Worm (Caenorhabditis elegans) whole organism, mixed stage, embryonic: ENCODE results near the gene tag-243.

Source experiments
- bed-3 ChIP-seq: fragments of 200-800 bp; sonication (Bioruptor generic); optimal IDR thresholded peaks from 3 replicates; lab custom pipeline; 2018; ENCODE audit warnings: mild to moderate bottlenecking, missing genetic modification characterization, moderate library complexity, missing compliant biosample characterization
- blmp-1 ChIP-seq: fragments of 150-350 bp; optimal IDR thresholded peaks from 2 replicates; lab custom pipeline; 2014; ENCODE audit warnings: missing biosample characterization, missing genetic modification characterization
- lin-13 ChIP-seq: fragments of 150-350 bp; optimal IDR thresholded peaks from 2 replicates; lab custom pipeline; 2014; ENCODE audit warnings: missing biosample characterization, missing genetic modification characterization
- lin-32 ChIP-seq: fragments of 200-800 bp; sonication (Bioruptor generic); optimal IDR thresholded peaks from 2 replicates; lab custom pipeline; 2018; ENCODE audit warnings: mild to moderate bottlenecking, missing genetic modification characterization, missing compliant biosample characterization
- lsy-2 ChIP-seq: fragments of 150-350 bp; optimal IDR thresholded peaks from 2 replicates; lab custom pipeline; 2014; ENCODE audit warnings: missing biosample characterization, missing genetic modification characterization
- pha-4 ChIP-seq: fragments of 150-350 bp; optimal IDR thresholded peaks from 2 replicates; lab custom pipeline; 2018; ENCODE audit warnings: missing biosample characterization, missing genetic modification reagents, missing genetic modification characterization

- TF ChIP-seq blmp-1 (no peak), lsy-2 (tag; lab: Kevin White, UChicago) (no peak), lin-32 (GFP tag; lab: Kevin White, UChicago) (no peak), bed-3 (GFP tag; lab: Kevin White, UChicago) (no peak), lin-13 (tag; lab: Kevin White, UChicago) (no peak), pha-4 (no peak)
These were observed 34.3 kb downstream of the tag-243 start for ce11 chrIII:4653912-4654311.
